Fruit fly (Drosophila melanogaster) whole organism, adult: Measurements from ENCODE around the gene CG5386.

Source experiments
- CG12768 ChIP-seq: fragments of 200-800 bp; sonication (Bioruptor generic); optimal IDR thresholded peaks from 2 replicates; lab custom pipeline; 2017; ENCODE audit warnings: missing biosample characterization, missing genetic modification characterization, mild to moderate bottlenecking, moderate library complexity, missing genetic modification reagents
- CG7045 ChIP-seq: fragments of 200-800 bp; sonication (Bioruptor generic); optimal IDR thresholded peaks from 2 replicates; lab custom pipeline; 2017; ENCODE audit warnings: missing biosample characterization, mild to moderate bottlenecking, missing genetic modification characterization
- Clk ChIP-seq: fragments of 200-800 bp; sonication (Bioruptor generic); optimal IDR thresholded peaks from 2 replicates; lab custom pipeline; 2017; ENCODE audit warnings: missing biosample characterization, missing genetic modification characterization
- Crg-1 ChIP-seq: fragments of 200-800 bp; sonication (Bioruptor generic); optimal IDR thresholded peaks from 2 replicates; lab custom pipeline; 2016; ENCODE audit warnings: missing biosample characterization, missing genetic modification characterization
- Hr96 ChIP-seq: fragments of 200-800 bp; sonication (Bioruptor generic); optimal IDR thresholded peaks from 2 replicates; lab custom pipeline; 2016; ENCODE audit warnings: missing biosample characterization, missing genetic modification characterization
- Mnt ChIP-seq: fragments of 200-800 bp; sonication (Bioruptor generic); optimal IDR thresholded peaks from 2 replicates; lab custom pipeline; 2016; ENCODE audit warnings: missing biosample characterization, mild to moderate bottlenecking, missing genetic modification characterization
- cnc ChIP-seq, 2 experiments: fragments of >200 bp; optimal IDR thresholded peaks; 2 replicates each; lab custom pipeline; 2017
- kay ChIP-seq: fragments of 200-800 bp; sonication (Bioruptor generic); peaks from one replicate; lab custom pipeline; 2016; ENCODE audit warnings: missing biosample characterization, missing genetic modification characterization, borderline replicate concordance
- ovo ChIP-seq: fragments of 200-800 bp; sonication (Bioruptor generic); optimal IDR thresholded peaks from 2 replicates; lab custom pipeline; 2016; ENCODE audit warnings: missing biosample characterization, missing genetic modification characterization
- tj ChIP-seq: fragments of 200-800 bp; sonication (Bioruptor generic); optimal IDR thresholded peaks from 3 replicates; lab custom pipeline; 2017; ENCODE audit warnings: missing biosample characterization, mild to moderate bottlenecking, missing genetic modification characterization, moderate library complexity

DNA sequence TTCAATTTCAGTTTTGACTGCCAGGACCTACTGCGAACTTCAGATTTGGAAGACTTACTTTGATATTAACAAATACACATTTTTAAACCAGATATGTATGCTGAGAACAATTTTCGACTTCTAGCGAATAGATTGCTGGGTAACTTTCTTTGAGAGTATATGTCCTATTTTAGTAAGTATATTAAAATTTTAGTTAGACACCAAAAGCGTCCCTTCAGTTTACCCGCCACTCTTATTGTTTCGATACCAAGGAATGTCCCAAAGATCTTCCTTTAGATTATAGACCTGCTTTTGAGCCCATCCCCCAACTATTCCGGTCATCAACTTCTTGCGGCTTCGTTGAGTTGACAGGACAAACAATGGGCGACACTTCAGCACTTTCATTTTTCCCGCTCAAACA is 1.8 kb downstream of the CG5386 start, which contains the start of gene CG5388:
- no peak for TF ChIP-seq Clk (GFP tag; lab: Kevin White, UChicago)
- no peak for TF ChIP-seq kay (GFP tag; lab: Kevin White, UChicago)
- no peak for TF ChIP-seq Mnt (GFP tag; lab: Kevin White, UChicago)
- no peak for TF ChIP-seq tj (GFP tag; lab: Kevin White, UChicago)
- TF ChIP-seq CG7045 (GFP tag; lab: Kevin White, UChicago) = no peak
- TF ChIP-seq Hr96 = no peak
- TF ChIP-seq ovo = no peak
- no peak for TF ChIP-seq cnc (optimal IDR thresholded peaks at IDR 0.05; lab: Kevin White, UChicago)
- no peak for TF ChIP-seq CG12768
- no peak for TF ChIP-seq Crg-1 (GFP tag; lab: Kevin White, UChicago)
